Worm (Caenorhabditis elegans) whole organism, midembryonic: ENCODE data around the gene Y39E4B.5.

ENCODE experiments used
- klf-2 ChIP-seq: fragments of 200-800 bp; sonication (Bioruptor generic); conservative IDR thresholded peaks from 2 replicates; pipeline ENCODE4 v1.3.6; 2022; ENCODE audit warnings: missing genetic modification reagents, missing genetic modification characterization, missing compliant biosample characterization
- ref-1 ChIP-seq: fragments of 200-800 bp; sonication (Bioruptor generic); conservative IDR thresholded peaks from 2 replicates; pipeline ENCODE4 v1.3.6; 2022; ENCODE audit warnings: missing genetic modification reagents, missing genetic modification characterization, missing compliant biosample characterization
- ztf-29 ChIP-seq: fragments of 200-800 bp; sonication (Bioruptor generic); IDR thresholded peaks from 2 replicates; pipeline ENCODE4 v1.3.6; 2022; ENCODE audit warnings: missing genetic modification reagents, missing genetic modification characterization, missing compliant biosample characterization

ce11 chrIII:13131220-13131619 lies 38.5 kb upstream of the Y39E4B.5 start:
- TF ChIP-seq ztf-29 (GFP tag; lab: Robert Waterston, UW) (no peak), ref-1 (no peak), klf-2 (no peak)
